Worm (Caenorhabditis elegans) whole organism, L4/young adult: ENCODE results near the gene srx-65.

ENCODE experiments used
- W03F9.2 ChIP-seq: fragments of 150-350 bp; optimal IDR thresholded peaks from 2 replicates; lab custom pipeline; 2014; ENCODE audit warnings: missing biosample characterization, missing genetic modification characterization
- him-1 ChIP-seq: sonication (generic microtip); optimal IDR thresholded peaks from 2 replicates; lab custom pipeline; 2016; ENCODE audit warnings: missing genotype, missing genetic modification reagents, missing genetic modification characterization, missing compliant biosample characterization

DNA sequence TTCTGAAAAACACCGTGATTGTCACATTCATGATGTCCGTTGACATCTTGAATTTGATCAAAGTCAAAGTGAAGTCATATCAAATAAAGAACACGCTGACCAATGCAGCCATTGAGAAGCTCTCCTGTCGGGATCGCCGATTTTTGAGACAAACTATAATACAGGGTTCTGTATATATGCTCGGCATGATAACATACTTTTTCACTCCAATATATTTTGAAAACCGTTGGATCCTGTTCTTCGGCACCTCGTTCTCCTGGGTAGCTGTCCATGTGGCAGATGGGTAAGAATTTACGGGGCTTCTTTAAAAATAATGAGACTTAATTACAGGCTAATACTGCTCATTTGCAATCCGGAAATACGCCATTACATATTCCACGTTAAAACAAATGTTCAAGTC, 812 bp downstream of the srx-65 start:
- TF ChIP-seq him-1 (tag; lab: Kevin White, UChicago) (no peak), W03F9.2 (no peak)
